Fruit fly (Drosophila melanogaster): ENCODE data around the gene CG6179.
A peak's percentile ranks its signal among the peaks of the same experiment; 100 is the strongest.

The CG6179 gene

dm6 chrX:18366033-18366850, 13.6 kb upstream of the CG6179 start, which contains the start of gene CrebB (continued):
- TF ChIP-seq CG10267 (tag; optimal IDR thresholded peaks at IDR 0.05) (no peak), ftz-f1 (GFP tag; optimal IDR thresholded peaks at IDR 0.05) (peak; percentile 95), CG2889 (GFP tag; IDR thresholded peaks at IDR 0.05) (no peak), CG12104 (GFP tag; optimal IDR thresholded peaks at IDR 0.05) (no peak), Six4 (GFP tag; optimal IDR thresholded peaks at IDR 0.05) (no peak), Antp (GFP tag; optimal IDR thresholded peaks at IDR 0.05) (peak; percentile 36), Fer2 (tag; optimal IDR thresholded peaks at IDR 0.05) (no peak), sug (tag; optimal IDR thresholded peaks at IDR 0.05) (peak; percentile 85), ranshi (GFP tag; IDR thresholded peaks at IDR 0.05) (no peak), amos (GFP tag; IDR thresholded peaks at IDR 0.05; ENCODE audit: partially characterized antibody) (no peak), E2f1 (GFP tag; IDR thresholded peaks at IDR 0.05) (peak; percentile 57), fd3F (GFP tag; optimal IDR thresholded peaks at IDR 0.05) (no peak), salm (tag; optimal IDR thresholded peaks at IDR 0.05) (no peak), Hey (tag; optimal IDR thresholded peaks at IDR 0.05) (no peak), CG6765 (GFP tag; optimal IDR thresholded peaks at IDR 0.05) (no peak), CG10565 (GFP tag; optimal IDR thresholded peaks at IDR 0.05) (no peak), Doc3 (GFP tag; IDR thresholded peaks at IDR 0.05; ENCODE audit: partially characterized antibody) (no peak), gce (GFP tag; IDR thresholded peaks at IDR 0.05) (no peak), CG11696 (GFP tag; IDR thresholded peaks at IDR 0.05) (no peak), CG7963 (GFP tag; IDR thresholded peaks at IDR 0.05; ENCODE audit: partially characterized antibody) (no peak), Side (GFP tag; optimal IDR thresholded peaks at IDR 0.05) (no peak), CG3847 (GFP tag; IDR thresholded peaks at IDR 0.05) (0 out of 2 replicates have a peak, but pooled peaks have one; percentile 21), CG3281 (GFP tag; optimal IDR thresholded peaks at IDR 0.05) (peak; percentile 29), stwl (tag; optimal IDR thresholded peaks at IDR 0.05) (no peak), CG4854 (GFP tag; optimal IDR thresholded peaks at IDR 0.05) (peak; percentile 15), cad (GFP tag; optimal IDR thresholded peaks at IDR 0.05) (no peak), Bdp1 (GFP tag; optimal IDR thresholded peaks at IDR 0.05) (no peak), H15 (GFP tag; IDR thresholded peaks at IDR 0.05) (no peak), esg (GFP tag; conservative IDR thresholded peaks at IDR 0.05) (no peak), HHEX (GFP tag; optimal IDR thresholded peaks at IDR 0.05) (peak; percentile 12), nerfin-1 (tag; optimal IDR thresholded peaks at IDR 0.05) (no peak), Gug (GFP tag; IDR thresholded peaks at IDR 0.05) (peak; percentile 17; the same call in 1 of the 4 replicates), CG3065 (GFP tag; optimal IDR thresholded peaks at IDR 0.05) (no peak), CG32772 (GFP tag; IDR thresholded peaks at IDR 0.05) (0 out of 2 replicates have a peak, but pooled peaks have one; percentile 22), CG15479 (GFP tag; optimal IDR thresholded peaks at IDR 0.05) (no peak), h (optimal IDR thresholded peaks at IDR 0.05) (no peak), CG11723 (GFP tag; optimal IDR thresholded peaks at IDR 0.05) (no peak), CG10274 (GFP tag; optimal IDR thresholded peaks at IDR 0.05) (no peak), ash1 (GFP tag; optimal IDR thresholded peaks at IDR 0.05) (no peak), CG10321 (GFP tag; IDR thresholded peaks at IDR 0.05) (peak; percentile 94), C15 (GFP tag; IDR thresholded peaks at IDR 0.05) (no peak), grn (GFP tag; optimal IDR thresholded peaks at IDR 0.05) (peak; percentile 74), HmgD (GFP tag; optimal IDR thresholded peaks at IDR 0.05) (no peak), Adf1 (GFP tag; IDR thresholded peaks at IDR 0.05) (peak; percentile 98), CG4282 (GFP tag; optimal IDR thresholded peaks at IDR 0.05) (peak; percentile 7), sd (tag; optimal IDR thresholded peaks at IDR 0.05) (peak; percentile 92), Lim3 (GFP tag; IDR thresholded peaks at IDR 0.05) (no peak), BEAF-32 (GFP tag; optimal IDR thresholded peaks at IDR 0.05) (no peak), gfzf (GFP tag; optimal IDR thresholded peaks at IDR 0.05) (no peak), slou (GFP tag; optimal IDR thresholded peaks at IDR 0.05) (no peak)
